Worm (Caenorhabditis elegans): ENCODE results near the gene ubc-22.

- TF ChIP-seq unc-39 (tag; optimal IDR thresholded peaks at IDR 0.05) (no peak), unc-62 (GFP tag; optimal IDR thresholded peaks at IDR 0.05) (no peak), mdl-1 (tag; optimal IDR thresholded peaks at IDR 0.05) (no peak), zag-1 (tag; optimal IDR thresholded peaks at IDR 0.05) (no peak), nhr-12 (tag; optimal IDR thresholded peaks at IDR 0.05) (no peak)
These were observed 37.8 kb downstream of the ubc-22 start, which contains the start of gene C28G1.6 for ce11 chrX:8831162-8831561.

All from whole organism, L2 larva.